Worm (Caenorhabditis elegans) whole organism, L4 larva: ENCODE results near the gene far-8.

Experiments
- F49E8.2 ChIP-seq: sonication (generic microtip); optimal IDR thresholded peaks from 2 replicates; lab custom pipeline; 2016; ENCODE audit warnings: missing compliant biosample characterization, mild to moderate bottlenecking, missing genetic modification characterization, borderline replicate concordance
- R02D3.7 ChIP-seq: fragments of 150-350 bp; sonication (generic microtip); optimal IDR thresholded peaks from 3 replicates; lab custom pipeline; 2014; ENCODE audit warnings: missing biosample characterization, missing genetic modification characterization
- aha-1 ChIP-seq: fragments of 150-350 bp; peaks from one replicate; lab custom pipeline; 2014; ENCODE audit warnings: missing biosample characterization, missing genetic modification characterization
- attf-4 ChIP-seq: sonication (generic microtip); optimal IDR thresholded peaks from 3 replicates; lab custom pipeline; 2017; ENCODE audit warnings: missing biosample characterization, missing genetic modification characterization
- ceh-28 ChIP-seq: fragments of 150-350 bp; optimal IDR thresholded peaks from 2 replicates; lab custom pipeline; 2014; ENCODE audit warnings: missing biosample characterization, missing genetic modification reagents, missing genetic modification characterization
- ceh-32 ChIP-seq: sonication (generic microtip); optimal IDR thresholded peaks from 2 replicates; lab custom pipeline; 2016; ENCODE audit warnings: mild to moderate bottlenecking, missing genetic modification characterization, missing compliant biosample characterization; ENCODE audit not compliant: poor library complexity
- ceh-62 ChIP-seq: sonication (generic microtip); optimal IDR thresholded peaks from 2 replicates; lab custom pipeline; 2017; ENCODE audit warnings: missing biosample characterization, missing genetic modification characterization
- ces-1 ChIP-seq: fragments of 150-350 bp; sonication (generic microtip); optimal IDR thresholded peaks from 4 replicates; lab custom pipeline; 2014; ENCODE audit warnings: missing biosample characterization, missing genetic modification reagents, missing genetic modification characterization
- cey-2 ChIP-seq: sonication (generic microtip); optimal IDR thresholded peaks from 3 replicates; lab custom pipeline; 2017; ENCODE audit warnings: missing genetic modification characterization, mild to moderate bottlenecking, missing compliant biosample characterization, antibody characterized with exemption, borderline replicate concordance; ENCODE audit not compliant: insufficient read depth
- daf-16 ChIP-seq, 3 experiments: sonication (generic microtip); optimal IDR thresholded peaks; 2 replicates each; lab custom pipeline; 2016 to 2017; ENCODE audit warnings: missing genetic modification characterization in 3 of 3, missing genetic modification reagents in 3 of 3, mild to moderate bottlenecking in 2 of 3, missing compliant biosample characterization in 2 of 3, missing biosample characterization in 1 of 3, moderate library complexity in 1 of 3
- dmd-6 ChIP-seq: fragments of 200-800 bp; sonication (Bioruptor generic); IDR thresholded peaks from 2 replicates; pipeline ENCODE4 v1.3.6; 2022; ENCODE audit warnings: missing genetic modification reagents, missing genetic modification characterization, missing compliant biosample characterization
- dmd-8 ChIP-seq: fragments of 200-800 bp; sonication (Bioruptor generic); IDR thresholded peaks from 2 replicates; pipeline ENCODE4 v1.3.6; 2022; ENCODE audit warnings: missing genetic modification characterization, missing compliant biosample characterization
- dmd-9 ChIP-seq: fragments of 200-800 bp; sonication (Bioruptor generic); IDR thresholded peaks from 2 replicates; pipeline ENCODE4 v1.3.6; 2022; ENCODE audit warnings: missing genetic modification reagents, missing genetic modification characterization, missing compliant biosample characterization
- duxl-1 ChIP-seq: sonication (generic microtip); optimal IDR thresholded peaks from 2 replicates; lab custom pipeline; 2016; ENCODE audit warnings: mild to moderate bottlenecking, missing genetic modification characterization, moderate library complexity, missing compliant biosample characterization; ENCODE audit not compliant: poor library complexity
- dve-1 ChIP-seq: sonication (generic microtip); optimal IDR thresholded peaks from 2 replicates; lab custom pipeline; 2017; ENCODE audit warnings: antibody characterized with exemption, mild to moderate bottlenecking, missing genetic modification characterization, missing compliant biosample characterization; ENCODE audit not compliant: insufficient read depth
- gei-8 ChIP-seq: fragments of 200-800 bp; sonication (Bioruptor generic); optimal IDR thresholded peaks from 2 replicates; lab custom pipeline; 2018; ENCODE audit warnings: mild to moderate bottlenecking, missing genetic modification characterization, missing compliant biosample characterization
- hif-1 ChIP-seq, 2 experiments: sonication (generic microtip); optimal IDR thresholded peaks; 2 replicates each; lab custom pipeline; 2016 to 2017; ENCODE audit warnings: missing compliant biosample characterization in 2 of 2, missing genetic modification characterization in 2 of 2, missing genetic modification reagents in 2 of 2, missing genotype in 2 of 2, mild to moderate bottlenecking in 1 of 2
- hlh-11 ChIP-seq: fragments of 200-800 bp; sonication (Bioruptor generic); optimal IDR thresholded peaks from 2 replicates; lab custom pipeline; 2018; ENCODE audit warnings: mild to moderate bottlenecking, missing genetic modification characterization, missing compliant biosample characterization
- hlh-30 ChIP-seq: sonication (generic microtip); optimal IDR thresholded peaks from 2 replicates; lab custom pipeline; 2017; ENCODE audit warnings: antibody characterized with exemption, mild to moderate bottlenecking, missing genetic modification characterization, missing compliant biosample characterization; ENCODE audit not compliant: insufficient read depth
- hmg-1.1 ChIP-seq: fragments of 200-800 bp; sonication (Bioruptor generic); IDR thresholded peaks from 2 replicates; pipeline ENCODE4 v1.3.6; 2022; ENCODE audit warnings: missing genetic modification reagents, missing genetic modification characterization, missing compliant biosample characterization
- lim-7 ChIP-seq: fragments of 200-800 bp; sonication (Bioruptor generic); IDR thresholded peaks from 2 replicates; pipeline ENCODE4 v1.3.6; 2022; ENCODE audit warnings: missing genetic modification characterization, missing compliant biosample characterization
- lin-1 ChIP-seq: fragments of 200-800 bp; sonication (Bioruptor generic); IDR thresholded peaks from 2 replicates; pipeline ENCODE4 v1.3.6; 2022; ENCODE audit warnings: missing genetic modification reagents, missing genetic modification characterization, missing compliant biosample characterization
- lin-13 ChIP-seq: fragments of 150-350 bp; optimal IDR thresholded peaks from 2 replicates; lab custom pipeline; 2014; ENCODE audit warnings: missing biosample characterization, missing genetic modification reagents, missing genetic modification characterization
- lsy-2 ChIP-seq, 2 experiments: fragments of 150-350 bp in 1 of 2; sonication (generic microtip) in 1 of 2; optimal IDR thresholded peaks; 2 replicates each; lab custom pipeline; 2014 to 2017; ENCODE audit warnings: missing biosample characterization in 2 of 2, missing genetic modification characterization in 2 of 2
- mes-2 ChIP-seq: sonication (generic microtip); optimal IDR thresholded peaks from 2 replicates; lab custom pipeline; 2016; ENCODE audit warnings: missing genotype, mild to moderate bottlenecking, missing genetic modification characterization, missing compliant biosample characterization; ENCODE audit not compliant: poor library complexity, severe bottlenecking
- nhr-11 ChIP-seq: fragments of 150-350 bp; optimal IDR thresholded peaks from 2 replicates; lab custom pipeline; 2014; ENCODE audit warnings: missing biosample characterization, missing genetic modification characterization
- nhr-6 ChIP-seq: fragments of 150-350 bp; optimal IDR thresholded peaks from 2 replicates; lab custom pipeline; 2014; ENCODE audit warnings: missing biosample characterization, missing genetic modification characterization
- pha-4 ChIP-seq, 2 experiments: fragments of 150-350 bp in 1 of 2; fragments of 200-800 bp in 1 of 2; sonication (Bioruptor generic) in 1 of 2; IDR thresholded peaks in 1 of 2; optimal IDR thresholded peaks in 1 of 2; 2 replicates each; pipeline versions ENCODE4 v1.3.6 to Lab custom; 2014 to 2022; ENCODE audit warnings: missing genetic modification characterization in 2 of 2, missing genetic modification reagents in 2 of 2, missing biosample characterization in 1 of 2, missing compliant biosample characterization in 1 of 2
- pqm-1 ChIP-seq: sonication (generic microtip); optimal IDR thresholded peaks from 2 replicates; lab custom pipeline; 2017; ENCODE audit warnings: missing biosample characterization, missing genetic modification characterization
- saeg-2 ChIP-seq: fragments of 200-800 bp; sonication (Bioruptor generic); IDR thresholded peaks from 2 replicates; pipeline ENCODE4 v1.3.6; 2022; ENCODE audit warnings: missing genetic modification reagents, missing genetic modification characterization, missing compliant biosample characterization
- spr-1 ChIP-seq: sonication (generic microtip); optimal IDR thresholded peaks from 2 replicates; lab custom pipeline; 2016; ENCODE audit warnings: mild to moderate bottlenecking, missing genetic modification characterization, missing compliant biosample characterization
- zag-1 ChIP-seq: fragments of 150-350 bp; optimal IDR thresholded peaks from 2 replicates; lab custom pipeline; 2014; ENCODE audit warnings: missing biosample characterization, missing genetic modification characterization
- zip-11 ChIP-seq: fragments of 200-800 bp; sonication (Bioruptor generic); IDR thresholded peaks from 2 replicates; pipeline ENCODE4 v1.3.6; 2022; ENCODE audit warnings: missing genetic modification characterization, missing compliant biosample characterization
- ztf-7 ChIP-seq: fragments of 150-350 bp; optimal IDR thresholded peaks from 2 replicates; lab custom pipeline; 2014; ENCODE audit warnings: missing biosample characterization, missing genetic modification characterization

The far-8 gene

ce11 chrIII:868866-869265 is 26.1 kb downstream of the far-8 start:
- peak; percentile 84 for TF ChIP-seq aha-1
- TF ChIP-seq zip-11: no peak

ce11 chrIII:869869-870268 is 27.1 kb downstream of the far-8 start, which contains the start of gene T24C4.2:
TSS of gene T24C4.2 (minus strand) at chrIII:869969.
- TF ChIP-seq spr-1: no peak

- TF ChIP-seq saeg-2 (GFP tag; lab: Robert Waterston, UW) (no peak), attf-4 (no peak), dve-1 (no peak), lim-7 (GFP tag; lab: Robert Waterston, UW) (no peak), ceh-62 (tag; lab: Kevin White, UChicago) (no peak), dmd-9 (GFP tag; lab: Robert Waterston, UW) (no peak), gei-8 (GFP tag; lab: Kevin White, UChicago) (no peak), hif-1 (tag; optimal IDR thresholded peaks at IDR 0.05; lab: Kevin White, UChicago) (no peak), F49E8.2 (tag; lab: Kevin White, UChicago) (no peak), lin-13 (GFP tag; lab: Kevin White, UChicago) (no peak), pha-4 (GFP tag; IDR thresholded peaks at IDR 0.05; lab: Robert Waterston, UW) (no peak), pha-4 (tag; optimal IDR thresholded peaks at IDR 0.05; lab: Kevin White, UChicago) (no peak), cey-2 (no peak), ceh-28 (tag; lab: Kevin White, UChicago) (no peak), dmd-8 (GFP tag; lab: Robert Waterston, UW) (no peak), lin-1 (GFP tag; lab: Robert Waterston, UW) (no peak), R02D3.7 (tag; lab: Kevin White, UChicago) (no peak)
Measured at ce11 chrIII:870555-870954, 27.8 kb downstream of the far-8 start.

- TF ChIP-seq aha-1 (peak; percentile 11), mes-2 (no peak), hmg-1.1 (no peak), ceh-32 (tag; lab: Kevin White, UChicago) (no peak), ces-1 (GFP tag; lab: Kevin White, UChicago) (no peak), duxl-1 (tag; lab: Kevin White, UChicago) (no peak)
Measured at ce11 chrIII:872373-872772, 29.6 kb downstream of the far-8 start, which contains the start of the genes T24C4.3 and clc-20. TSS of gene T24C4.3 (minus strand) at chrIII:872473. TSS of gene clc-20 (plus strand) at chrIII:872583.

- TF ChIP-seq pqm-1 (peak; percentile 49), zag-1 (tag; lab: Kevin White, UChicago) (no peak), lsy-2 (tag; optimal IDR thresholded peaks at IDR 0.05; lab: Kevin White, UChicago) (no peak), nhr-6 (tag; lab: Kevin White, UChicago) (peak; percentile 54), dve-1 (peak; percentile 31), ztf-7 (tag; lab: Kevin White, UChicago) (no peak), hlh-30 (no peak), dmd-6 (GFP tag; lab: Robert Waterston, UW) (peak; percentile 35; the same call in 1 of the 2 replicates), lin-1 (GFP tag; lab: Robert Waterston, UW) (no peak), daf-16 (GFP tag; optimal IDR thresholded peaks at IDR 0.05; lab: Kevin White, UChicago) (no peak), daf-16 (tag; optimal IDR thresholded peaks at IDR 0.05; lab: Kevin White, UChicago) (peak; percentile 19), nhr-11 (no peak), hlh-11 (tag; lab: Kevin White, UChicago) (no peak)
Measured at ce11 chrIII:873432-873831, 30.7 kb downstream of the far-8 start, which contains the start of gene clc-19. TSS of gene clc-19 (minus strand) at chrIII:873566.
